Worm (Caenorhabditis elegans): ENCODE data around the gene ZK637.14.
A peak's percentile ranks its signal among the peaks of the same experiment; 100 is the strongest.

DNA sequence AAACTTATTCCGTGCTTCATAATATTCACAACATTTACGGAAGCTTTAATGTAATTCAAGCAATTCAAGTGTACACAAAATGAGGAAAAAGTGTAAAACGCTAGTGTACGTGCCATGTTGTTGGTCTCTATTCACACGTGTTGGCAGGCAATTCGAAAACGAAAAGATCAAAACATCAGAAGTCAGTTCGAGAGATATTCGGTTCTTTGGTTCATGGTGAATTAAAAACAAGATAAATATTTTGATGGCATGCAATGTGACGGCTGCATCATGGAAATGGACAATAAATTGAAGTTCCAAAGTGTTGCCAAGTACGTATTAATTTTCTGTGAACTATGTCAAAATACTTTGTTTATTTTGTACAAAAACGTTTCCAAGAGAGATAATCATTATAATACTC lies 33.1 kb upstream of the ZK637.14 start:
- TF ChIP-seq ctbp-1 (GFP tag; IDR thresholded peaks at IDR 0.05) (no peak), mdl-1 (tag; optimal IDR thresholded peaks at IDR 0.05) (peak in 1 of 2 experiments; percentile 71), rbr-2 (tag; optimal IDR thresholded peaks at IDR 0.05) (no peak)

All from whole organism, L4 larva.